Worm (Caenorhabditis elegans) whole organism, young adult: ENCODE data around the gene F59F5.4.

ENCODE experiments used
- B0336.3 ChIP-seq: fragments of 200-800 bp; sonication (Bioruptor generic); IDR thresholded peaks from 2 replicates; pipeline ENCODE4 v1.3.6; 2022; ENCODE audit warnings: missing genetic modification characterization, missing compliant biosample characterization
- D2030.7 ChIP-seq: fragments of 200-800 bp; sonication (Bioruptor generic); IDR thresholded peaks from 2 replicates; pipeline ENCODE4 v1.3.6; 2022; ENCODE audit warnings: missing genetic modification reagents, missing genetic modification characterization, missing compliant biosample characterization
- K11D2.4 ChIP-seq: fragments of 200-800 bp; sonication (Bioruptor generic); IDR thresholded peaks from 2 replicates; pipeline ENCODE4 v1.3.6; 2022; ENCODE audit warnings: missing genetic modification reagents, missing genetic modification characterization, missing compliant biosample characterization
- ZK185.1 ChIP-seq: sonication (generic microtip); optimal IDR thresholded peaks from 2 replicates; lab custom pipeline; 2016; ENCODE audit warnings: mild to moderate bottlenecking, missing genetic modification characterization, missing compliant biosample characterization; ENCODE audit not compliant: poor library complexity, severe bottlenecking
- dpl-1 ChIP-seq: fragments of 150-350 bp; optimal IDR thresholded peaks from 2 replicates; lab custom pipeline; 2014; ENCODE audit warnings: missing biosample characterization, missing genetic modification reagents, missing genetic modification characterization
- ekl-4 ChIP-seq: fragments of 200-800 bp; sonication (Bioruptor generic); IDR thresholded peaks from 2 replicates; pipeline ENCODE4 v1.3.6; 2022; ENCODE audit warnings: missing genetic modification reagents, missing genetic modification characterization, missing compliant biosample characterization
- pha-4 ChIP-seq: fragments of 150-350 bp; sonication (generic microtip); optimal IDR thresholded peaks from 2 replicates; lab custom pipeline; 2014; ENCODE audit warnings: missing biosample characterization, missing genetic modification reagents, missing genetic modification characterization
- snpc-4 ChIP-seq, 5 experiments: fragments of 150-350 bp in 1 of 5; sonication (generic microtip) in 4 of 5; optimal IDR thresholded peaks; 2 replicates each; lab custom pipeline; 2014 to 2018; ENCODE audit warnings: missing genetic modification characterization in 5 of 5, missing biosample characterization in 3 of 5, antibody characterized with exemption in 2 of 5, mild to moderate bottlenecking in 2 of 5, missing compliant biosample characterization in 2 of 5, missing genotype in 2 of 5, moderate library complexity in 2 of 5, missing genetic modification reagents in 1 of 5
- sptf-2 ChIP-seq: fragments of 200-800 bp; sonication (Bioruptor generic); optimal IDR thresholded peaks from 2 replicates; lab custom pipeline; 2018; ENCODE audit warnings: mild to moderate bottlenecking, missing genetic modification characterization, missing compliant biosample characterization
- unc-62 ChIP-seq: fragments of 150-350 bp; optimal IDR thresholded peaks from 2 replicates; lab custom pipeline; 2014; ENCODE audit warnings: missing biosample characterization, missing genetic modification reagents, missing genetic modification characterization
- xnd-1 ChIP-seq: sonication (generic microtip); optimal IDR thresholded peaks from 2 replicates; lab custom pipeline; 2016; ENCODE audit warnings: missing genotype, missing genetic modification reagents, missing genetic modification characterization, missing compliant biosample characterization
- ztf-25 ChIP-seq: fragments of 200-800 bp; sonication (Bioruptor generic); IDR thresholded peaks from 2 replicates; pipeline ENCODE4 v1.3.6; 2022; ENCODE audit warnings: missing genetic modification reagents, missing genetic modification characterization, missing compliant biosample characterization

DNA sequence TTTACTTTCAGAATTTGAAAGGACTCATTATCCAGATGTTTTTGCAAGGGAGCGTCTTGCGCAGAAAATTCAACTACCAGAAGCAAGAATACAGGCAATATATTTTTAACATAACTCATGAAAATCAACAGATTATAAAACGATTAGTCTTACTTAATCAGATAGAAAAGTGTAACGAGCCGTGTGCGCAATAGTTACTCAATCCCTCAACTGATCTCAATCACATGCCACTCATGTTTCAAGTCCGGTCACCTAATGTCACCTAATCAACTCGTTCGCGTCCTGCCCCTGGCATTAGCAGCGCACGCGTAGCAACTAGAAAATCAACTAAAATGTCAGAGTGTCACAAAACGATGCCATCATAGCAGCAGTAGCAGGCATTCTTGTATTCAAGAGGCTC lies 26.2 kb upstream of the F59F5.4 start:
- TF ChIP-seq pha-4 (tag; lab: Kevin White, UChicago) (no peak), B0336.3 (GFP tag; lab: Robert Waterston, UW) (no peak), ztf-25 (GFP tag; lab: Robert Waterston, UW) (no peak), unc-62 (no peak), ZK185.1 (tag; lab: Kevin White, UChicago) (no peak), K11D2.4 (GFP tag; lab: Robert Waterston, UW) (no peak), D2030.7 (GFP tag; lab: Robert Waterston, UW) (no peak), dpl-1 (GFP tag; lab: Kevin White, UChicago) (no peak), sptf-2 (GFP tag; lab: Kevin White, UChicago) (no peak), ekl-4 (no peak), xnd-1 (tag; lab: Kevin White, UChicago) (no peak), snpc-4 (GFP tag; optimal IDR thresholded peaks at IDR 0.05; lab: Kevin White, UChicago) (no peak), snpc-4 (tag; optimal IDR thresholded peaks at IDR 0.05; lab: Kevin White, UChicago) (no peak)
